Fruit fly (Drosophila melanogaster) whole organism, embryonic: ENCODE data around the gene Grasp65.

ENCODE experiments used
- BEAF-32 ChIP-seq: fragments of 200-800 bp; sonication (Bioruptor generic); optimal IDR thresholded peaks from 3 replicates; lab custom pipeline; 2017; ENCODE audit warnings: missing biosample characterization, missing genetic modification characterization, mild to moderate bottlenecking, moderate library complexity, missing genetic modification reagents
- CG10267 ChIP-seq: fragments of 200-800 bp; sonication (Bioruptor generic); optimal IDR thresholded peaks from 2 replicates; lab custom pipeline; 2018; ENCODE audit warnings: missing biosample characterization, mild to moderate bottlenecking, missing genetic modification characterization, moderate library complexity
- CG11247 ChIP-seq: fragments of 200-800 bp; sonication (Bioruptor generic); IDR thresholded peaks from 2 replicates; pipeline ENCODE4 v1.3.6; 2022; ENCODE audit warnings: missing biosample characterization, missing genetic modification characterization
- CG12071 ChIP-seq: fragments of 200-800 bp; sonication (Bioruptor generic); optimal IDR thresholded peaks from 3 replicates; lab custom pipeline; 2018; ENCODE audit warnings: missing biosample characterization, mild to moderate bottlenecking, missing genetic modification characterization
- CG12155 ChIP-seq: fragments of 200-800 bp; sonication (Bioruptor generic); optimal IDR thresholded peaks from 3 replicates; lab custom pipeline; 2016; ENCODE audit warnings: missing biosample characterization, missing genetic modification characterization
- CG12299 ChIP-seq: fragments of 200-800 bp; sonication (Bioruptor generic); optimal IDR thresholded peaks from 2 replicates; lab custom pipeline; 2018; ENCODE audit warnings: missing biosample characterization, mild to moderate bottlenecking, missing genetic modification characterization
- CG14710 ChIP-seq: fragments of 200-800 bp; sonication (Bioruptor generic); optimal IDR thresholded peaks from 3 replicates; lab custom pipeline; 2019; ENCODE audit warnings: missing biosample characterization, mild to moderate bottlenecking, missing genetic modification characterization, moderate library complexity
- CG17802 ChIP-seq: fragments of 200-800 bp; sonication (Bioruptor generic); optimal IDR thresholded peaks from 2 replicates; lab custom pipeline; 2018; ENCODE audit warnings: missing biosample characterization, mild to moderate bottlenecking, missing genetic modification characterization, moderate library complexity
- CG3065 ChIP-seq: fragments of 200-800 bp; sonication (Bioruptor generic); optimal IDR thresholded peaks from 2 replicates; lab custom pipeline; 2016; ENCODE audit warnings: missing biosample characterization, missing genetic modification characterization
- CG31224 ChIP-seq: fragments of 200-800 bp; sonication (Bioruptor generic); IDR thresholded peaks from 2 replicates; pipeline ENCODE4 v1.3.6; 2022; ENCODE audit warnings: missing biosample characterization, missing genetic modification characterization
- CG42726 ChIP-seq: fragments of 200-800 bp; sonication (Bioruptor generic); IDR thresholded peaks from 2 replicates; pipeline ENCODE4 v1.3.6; 2022; ENCODE audit warnings: missing biosample characterization, missing genetic modification characterization; ENCODE audit not compliant: partially characterized antibody
- CG7963 ChIP-seq: fragments of 200-800 bp; sonication (Bioruptor generic); IDR thresholded peaks from 3 replicates; pipeline ENCODE4 v1.3.6; 2022; ENCODE audit warnings: missing biosample characterization, missing genetic modification characterization; ENCODE audit not compliant: partially characterized antibody
- CG8359 ChIP-seq: fragments of 200-800 bp; sonication (Bioruptor generic); optimal IDR thresholded peaks from 2 replicates; lab custom pipeline; 2017; ENCODE audit warnings: missing biosample characterization, mild to moderate bottlenecking, missing genetic modification characterization, borderline replicate concordance
- CG9437 ChIP-seq: fragments of 200-800 bp; sonication (Bioruptor generic); optimal IDR thresholded peaks from 2 replicates; lab custom pipeline; 2018; ENCODE audit warnings: missing biosample characterization, mild to moderate bottlenecking, missing genetic modification characterization
- Camta ChIP-seq: fragments of 200-800 bp; sonication (Bioruptor generic); optimal IDR thresholded peaks from 2 replicates; lab custom pipeline; 2016; ENCODE audit warnings: missing biosample characterization, missing genetic modification characterization
- CrebB ChIP-seq: fragments of 200-800 bp; sonication (Bioruptor generic); optimal IDR thresholded peaks from 3 replicates; lab custom pipeline; 2018; ENCODE audit warnings: missing biosample characterization, mild to moderate bottlenecking, missing genetic modification characterization
- Dbx ChIP-seq: fragments of 200-800 bp; sonication (Bioruptor generic); IDR thresholded peaks from 3 replicates; pipeline ENCODE4 v1.3.6; 2022; ENCODE audit warnings: missing biosample characterization, missing genetic modification characterization
- HHEX ChIP-seq: fragments of 200-800 bp; sonication (Bioruptor generic); optimal IDR thresholded peaks from 3 replicates; lab custom pipeline; 2017; ENCODE audit warnings: missing biosample characterization, mild to moderate bottlenecking, missing genetic modification characterization, missing genetic modification reagents
- HLHmδ ChIP-seq: fragments of 200-800 bp; sonication (Bioruptor generic); optimal IDR thresholded peaks from 2 replicates; lab custom pipeline; 2018; ENCODE audit warnings: missing biosample characterization, mild to moderate bottlenecking, missing genetic modification characterization, moderate library complexity
- Hmr ChIP-seq: fragments of 200-800 bp; sonication (Bioruptor generic); optimal IDR thresholded peaks from 3 replicates; lab custom pipeline; 2017; ENCODE audit warnings: mild to moderate bottlenecking, missing biosample characterization, missing genetic modification reagents, missing genetic modification characterization
- MTF-1 ChIP-seq: fragments of 200-800 bp; sonication (Bioruptor generic); optimal IDR thresholded peaks from 2 replicates; lab custom pipeline; 2018; ENCODE audit warnings: missing biosample characterization, mild to moderate bottlenecking, missing genetic modification characterization, borderline replicate concordance
- Max ChIP-seq: fragments of 200-800 bp; sonication (Bioruptor generic); optimal IDR thresholded peaks from 2 replicates; lab custom pipeline; 2016; ENCODE audit warnings: missing biosample characterization, mild to moderate bottlenecking, missing genetic modification characterization
- Rx ChIP-seq: fragments of 200-800 bp; sonication (Bioruptor generic); IDR thresholded peaks from 2 replicates; pipeline ENCODE4 v1.3.6; 2022; ENCODE audit warnings: missing biosample characterization, missing genetic modification characterization
- Xrp1 ChIP-seq: fragments of 200-800 bp; sonication (Bioruptor generic); IDR thresholded peaks from 2 replicates; pipeline ENCODE4 v1.3.6; 2022; ENCODE audit warnings: missing biosample characterization, missing genetic modification characterization
- ab ChIP-seq: fragments of 200-800 bp; sonication (Bioruptor generic); optimal IDR thresholded peaks from 2 replicates; lab custom pipeline; 2016; ENCODE audit warnings: missing biosample characterization, missing genetic modification characterization
- ap ChIP-seq: fragments of 200-800 bp; sonication (Bioruptor generic); IDR thresholded peaks from 2 replicates; pipeline ENCODE4 v1.3.6; 2022; ENCODE audit warnings: missing biosample characterization, missing genetic modification characterization
- ara ChIP-seq: fragments of 200-800 bp; sonication (Bioruptor generic); IDR thresholded peaks from 2 replicates; pipeline ENCODE4 v1.3.6; 2022; ENCODE audit warnings: missing biosample characterization, missing genetic modification characterization
- br ChIP-seq: fragments of >200 bp; optimal IDR thresholded peaks from 2 replicates; lab custom pipeline; 2017
- bsh ChIP-seq, 2 experiments: fragments of 200-800 bp; sonication (Bioruptor generic); optimal IDR thresholded peaks; 2 replicates each; lab custom pipeline; 2017 to 2018; ENCODE audit warnings: mild to moderate bottlenecking in 2 of 2, missing biosample characterization in 2 of 2, missing genetic modification characterization in 2 of 2, moderate library complexity in 1 of 2
- cg ChIP-seq: fragments of 200-800 bp; sonication (Bioruptor generic); optimal IDR thresholded peaks from 3 replicates; lab custom pipeline; 2019; ENCODE audit warnings: missing biosample characterization, mild to moderate bottlenecking, missing genetic modification characterization, moderate library complexity
- dmrt99B ChIP-seq: fragments of 200-800 bp; sonication (Bioruptor generic); optimal IDR thresholded peaks from 2 replicates; lab custom pipeline; 2018; ENCODE audit warnings: missing biosample characterization, mild to moderate bottlenecking, missing genetic modification characterization, moderate library complexity
- inv ChIP-seq: fragments of 200-800 bp; sonication (Bioruptor generic); IDR thresholded peaks from 2 replicates; pipeline ENCODE4 v1.3.6; 2022; ENCODE audit warnings: missing biosample characterization, missing genetic modification characterization; ENCODE audit not compliant: partially characterized antibody
- nom ChIP-seq: fragments of 200-800 bp; sonication (Bioruptor generic); optimal IDR thresholded peaks from 2 replicates; lab custom pipeline; 2017; ENCODE audit warnings: missing biosample characterization, missing genetic modification characterization, mild to moderate bottlenecking, moderate library complexity, missing genetic modification reagents
- otp ChIP-seq: fragments of 200-800 bp; sonication (Bioruptor generic); IDR thresholded peaks from 3 replicates; pipeline ENCODE4, ENCODE4 v1.3.6; 2022; ENCODE audit warnings: missing biosample characterization, missing genetic modification characterization
- pb ChIP-seq: fragments of 200-800 bp; sonication (Bioruptor generic); optimal IDR thresholded peaks from 3 replicates; lab custom pipeline; 2016; ENCODE audit warnings: missing biosample characterization, missing genetic modification characterization
- pho ChIP-seq: fragments of 200-800 bp; sonication (Bioruptor generic); optimal IDR thresholded peaks from 2 replicates; lab custom pipeline; 2016; ENCODE audit warnings: missing biosample characterization, missing genetic modification characterization
- prd ChIP-seq, 3 experiments: fragments of >200 bp in 2 of 3; fragments of 200-800 bp in 1 of 3; sonication (Bioruptor generic) in 1 of 3; optimal IDR thresholded peaks in 2 of 3; IDR thresholded peaks in 1 of 3; 2 replicates in 2 of 3; 3 replicates in 1 of 3; pipeline versions ENCODE4 v1.3.6 to Lab custom; 2017 to 2022; ENCODE audit warnings: missing biosample characterization in 1 of 3, missing genetic modification characterization in 1 of 3
- scrt ChIP-seq: fragments of 200-800 bp; sonication (Bioruptor generic); optimal IDR thresholded peaks from 2 replicates; lab custom pipeline; 2018; ENCODE audit warnings: missing biosample characterization, mild to moderate bottlenecking, missing genetic modification characterization, moderate library complexity
- sr ChIP-seq: fragments of 200-800 bp; sonication (Bioruptor generic); IDR thresholded peaks from 3 replicates; pipeline ENCODE4 v1.3.6; 2022; ENCODE audit warnings: missing biosample characterization, missing genetic modification characterization
- stc ChIP-seq: fragments of 200-800 bp; sonication (Bioruptor generic); IDR thresholded peaks from 2 replicates; pipeline ENCODE4 v1.3.6; 2022; ENCODE audit warnings: missing biosample characterization, missing genetic modification characterization
- tin ChIP-seq: fragments of 200-800 bp; sonication (Bioruptor generic); optimal IDR thresholded peaks from 3 replicates; lab custom pipeline; 2016; ENCODE audit warnings: missing biosample characterization, missing genetic modification characterization
- tll ChIP-seq, 2 experiments: fragments of 200-800 bp in 1 of 2; fragments of >200 bp in 1 of 2; sonication (Bioruptor generic) in 1 of 2; optimal IDR thresholded peaks; 2 replicates each; lab custom pipeline; 2017 to 2019; ENCODE audit warnings: missing biosample characterization in 2 of 2, missing genetic modification characterization in 2 of 2, mild to moderate bottlenecking in 1 of 2, moderate library complexity in 1 of 2
- trem ChIP-seq: fragments of 200-800 bp; optimal IDR thresholded peaks from 3 replicates; lab custom pipeline; 2019; ENCODE audit warnings: missing biosample characterization, mild to moderate bottlenecking, missing genetic modification characterization, moderate library complexity
- ttk ChIP-seq: fragments of 200-800 bp; sonication (Bioruptor generic); IDR thresholded peaks from 2 replicates; pipeline ENCODE4 v2.1.2; 2022; ENCODE audit warnings: missing biosample characterization, missing genetic modification characterization
- tx ChIP-seq: fragments of 200-800 bp; sonication (Bioruptor generic); optimal IDR thresholded peaks from 2 replicates; lab custom pipeline; 2016; ENCODE audit warnings: missing biosample characterization, missing genetic modification characterization
- yki ChIP-seq: fragments of >200 bp; optimal IDR thresholded peaks from 3 replicates; lab custom pipeline; 2018
- z ChIP-seq: fragments of 200-800 bp; sonication (Bioruptor generic); IDR thresholded peaks from 3 replicates; pipeline ENCODE4 v1.3.6; 2022; ENCODE audit warnings: missing biosample characterization, missing genetic modification characterization
- zfh1 ChIP-seq: fragments of 200-800 bp; sonication (Bioruptor generic); IDR thresholded peaks from 3 replicates; pipeline ENCODE4 v1.3.6; 2022; ENCODE audit warnings: missing biosample characterization, missing genetic modification characterization

Gene Grasp65

dm6 chr3L:19896892-19897684 lies 27.7 kb upstream of the Grasp65 start (continued):
- TF ChIP-seq Xrp1 (GFP tag; lab: Robert Waterston, UW) (no peak), tin (GFP tag; lab: Kevin White, UChicago) (peak; percentile 34), CG9437 (GFP tag; lab: Kevin White, UChicago) (peak; percentile 99), tx (GFP tag; lab: Kevin White, UChicago) (peak; percentile 3), Max (GFP tag; lab: Kevin White, UChicago) (no peak), CG12071 (peak; percentile 39), CG8359 (no peak), stc (no peak), CG11247 (no peak), inv (GFP tag; lab: Robert Waterston, UW) (no peak), BEAF-32 (GFP tag; lab: Kevin White, UChicago) (peak; percentile 48), tll (GFP tag; optimal IDR thresholded peaks at IDR 0.05; lab: Kevin White, UChicago) (no peak), ap (no peak), bsh (GFP tag; optimal IDR thresholded peaks at IDR 0.05; lab: Kevin White, UChicago) (peak; percentile 20 to 57), pho (GFP tag; lab: Kevin White, UChicago) (peak; percentile 24), MTF-1 (no peak), Hmr (GFP tag; lab: Kevin White, UChicago) (peak; percentile 55), CG31224 (no peak), cg (no peak), trem (tag; lab: Kevin White, UChicago) (no peak), CG10267 (peak; percentile 87), Dbx (GFP tag; lab: Robert Waterston, UW) (0 out of 3 replicates have a peak, but pooled peaks have one; percentile 13), otp (GFP tag; lab: Robert Waterston, UW) (no peak), Rx (GFP tag; lab: Robert Waterston, UW) (no peak), prd (optimal IDR thresholded peaks at IDR 0.05; lab: Kevin White, UChicago) (no peak), prd (GFP tag; IDR thresholded peaks at IDR 0.05; lab: Robert Waterston, UW) (no peak), scrt (GFP tag; lab: Kevin White, UChicago) (no peak), ttk (no peak), dmrt99B (tag; lab: Kevin White, UChicago) (no peak), ab (GFP tag; lab: Kevin White, UChicago) (no peak), CG3065 (GFP tag; lab: Kevin White, UChicago) (no peak), CG14710 (tag; lab: Kevin White, UChicago) (no peak), z (GFP tag; lab: Robert Waterston, UW) (0 out of 3 replicates have a peak, but pooled peaks have one; percentile 6), HHEX (GFP tag; lab: Kevin White, UChicago) (no peak), zfh1 (GFP tag; lab: Robert Waterston, UW) (0 out of 3 replicates have a peak, but pooled peaks have one; percentile 6), CG7963 (GFP tag; lab: Robert Waterston, UW) (no peak), pb (GFP tag; lab: Kevin White, UChicago) (no peak), br (no peak), Camta (GFP tag; lab: Kevin White, UChicago) (no peak), CG12155 (peak; percentile 94), nom (GFP tag; lab: Kevin White, UChicago) (peak; percentile 26), HLHmδ (GFP tag; lab: Kevin White, UChicago) (peak; percentile 51), CG17802 (tag; lab: Kevin White, UChicago) (no peak), ara (GFP tag; lab: Robert Waterston, UW) (no peak; the same call in 1 of the 2 replicates), CG12299 (tag; lab: Kevin White, UChicago) (no peak), CrebB (no peak), CG42726 (GFP tag; lab: Robert Waterston, UW) (0 out of 2 replicates have a peak, but pooled peaks have one; percentile 6), sr (GFP tag; lab: Robert Waterston, UW) (no peak), yki (peak; percentile 77)
